Worm (Caenorhabditis elegans): ENCODE measurements around the gene his-64.

his-64 gene

ce11 chrIV:11433709-11434108 lies 26.8 kb downstream of the his-64 start (continued):
- TF ChIP-seq nhr-84 (tag; optimal IDR thresholded peaks at IDR 0.05) (no peak), grh-1 (GFP tag; IDR thresholded peaks at IDR 0.05) (no peak), pax-3 (tag; optimal IDR thresholded peaks at IDR 0.05) (no peak), lsy-2 (tag; optimal IDR thresholded peaks at IDR 0.05) (peak; percentile 76 to 84), F16B12.6 (tag; optimal IDR thresholded peaks at IDR 0.05) (peak; percentile 38), lir-3 (tag; optimal IDR thresholded peaks at IDR 0.05; ENCODE audit: poor library complexity) (no peak), fkh-4 (tag; optimal IDR thresholded peaks at IDR 0.05; ENCODE audit: borderline replicate concordance) (no peak), sup-37 (GFP tag; optimal IDR thresholded peaks at IDR 0.05) (peak; percentile 17), lin-13 (GFP tag; optimal IDR thresholded peaks at IDR 0.05) (peak; percentile 45), elt-3 (tag; optimal IDR thresholded peaks at IDR 0.05) (peak in 1 of 6 experiments; percentile 37), pag-3 (tag; optimal IDR thresholded peaks at IDR 0.05; ENCODE audit: borderline replicate concordance, insufficient read depth) (peak; percentile 59), nhr-19 (GFP tag; conservative IDR thresholded peaks at IDR 0.05) (peak; percentile 76), nhr-237 (tag; optimal IDR thresholded peaks at IDR 0.05) (peak; percentile 19), pqm-1 (tag; optimal IDR thresholded peaks at IDR 0.05) (no peak), tlp-1 (tag; optimal IDR thresholded peaks at IDR 0.05) (no peak), xbp-1 (tag; optimal IDR thresholded peaks at IDR 0.05) (peak; percentile 65), nhr-76 (tag; optimal IDR thresholded peaks at IDR 0.05) (no peak), sptf-1 (tag; optimal IDR thresholded peaks at IDR 0.05) (no peak), mep-1 (tag; optimal IDR thresholded peaks at IDR 0.05) (peak; percentile 88), ceh-82 (tag; optimal IDR thresholded peaks at IDR 0.05) (peak; percentile 60 to 87 (median 87)), nhr-71 (tag; optimal IDR thresholded peaks at IDR 0.05) (peak; percentile 86), blmp-1 (tag; optimal IDR thresholded peaks at IDR 0.05) (no peak), nhr-85 (tag) (peak; percentile 58), vab-15 (tag; optimal IDR thresholded peaks at IDR 0.05) (no peak), nhr-28 (tag; optimal IDR thresholded peaks at IDR 0.05) (no peak), aha-1 (tag; optimal IDR thresholded peaks at IDR 0.05) (peak; percentile 20)

ce11 chrIV:11434575-11434974 lies 27.7 kb downstream of the his-64 start:
- TF ChIP-seq alr-1 (tag; optimal IDR thresholded peaks at IDR 0.05; ENCODE audit: borderline replicate concordance) (no peak), blmp-1 (tag; optimal IDR thresholded peaks at IDR 0.05) (peak; percentile 8), nhr-71 (tag; optimal IDR thresholded peaks at IDR 0.05) (no peak), hpl-2 (GFP tag; optimal IDR thresholded peaks at IDR 0.05) (no peak), efl-1 (optimal IDR thresholded peaks at IDR 0.05) (no peak), efl-1 (GFP tag; optimal IDR thresholded peaks at IDR 0.05 in 1 of 2) (peak in 1 of 2 experiments; percentile 20)

- TF ChIP-seq dsc-1 (tag; optimal IDR thresholded peaks at IDR 0.05) (peak; percentile 92), nhr-85 (tag) (peak; percentile 45), nhr-71 (tag; optimal IDR thresholded peaks at IDR 0.05) (peak; percentile 4), egl-13 (tag; optimal IDR thresholded peaks at IDR 0.05) (peak; percentile 10), pag-3 (tag; optimal IDR thresholded peaks at IDR 0.05; ENCODE audit: borderline replicate concordance, insufficient read depth) (no peak)
Observed at ce11 chrIV:11435761-11436160, 28.8 kb downstream of the his-64 start.

ce11 chrIV:11438255-11438654 lies 31.3 kb downstream of the his-64 start:
- TF ChIP-seq blmp-1 (tag; optimal IDR thresholded peaks at IDR 0.05) (peak; percentile 60), unc-130 (tag; optimal IDR thresholded peaks at IDR 0.05) (no peak)

ce11 chrIV:11452928-11453327 lies 46.0 kb downstream of the his-64 start:
- TF ChIP-seq sup-37 (GFP tag; optimal IDR thresholded peaks at IDR 0.05), result no peak
- TF ChIP-seq unc-62 (GFP tag; optimal IDR thresholded peaks at IDR 0.05), result no peak
- TF ChIP-seq fkh-10 (GFP tag; optimal IDR thresholded peaks at IDR 0.05), result no peak
- TF ChIP-seq C04F5.9 (tag; optimal IDR thresholded peaks at IDR 0.05), result no peak
- no peak for TF ChIP-seq nhr-11 (tag; optimal IDR thresholded peaks at IDR 0.05)
- no peak for TF ChIP-seq egl-27 (tag; optimal IDR thresholded peaks at IDR 0.05)
